Worm (Caenorhabditis elegans) whole organism, L1 larva: ENCODE data around the gene R02F2.8.
A peak's percentile ranks its signal among the peaks of the same experiment; 100 is the strongest.

ENCODE experiments used
- C16A3.4 ChIP-seq: fragments of 150-350 bp; optimal IDR thresholded peaks from 2 replicates; lab custom pipeline; 2014; ENCODE audit warnings: missing biosample characterization, missing genetic modification characterization
- C34B4.2 ChIP-seq: sonication (generic microtip); optimal IDR thresholded peaks from 2 replicates; lab custom pipeline; 2017; ENCODE audit warnings: mild to moderate bottlenecking, missing genetic modification characterization, missing compliant biosample characterization
- aly-2 ChIP-seq: fragments of 150-350 bp; optimal IDR thresholded peaks from 2 replicates; lab custom pipeline; 2014; ENCODE audit warnings: missing biosample characterization, missing genetic modification characterization
- blmp-1 ChIP-seq: fragments of 150-350 bp; optimal IDR thresholded peaks from 2 replicates; lab custom pipeline; 2014; ENCODE audit warnings: missing biosample characterization, missing genetic modification characterization
- ceh-88 ChIP-seq: fragments of 200-800 bp; sonication (Bioruptor generic); IDR thresholded peaks from 2 replicates; pipeline ENCODE4 v1.3.6; 2022; ENCODE audit warnings: missing genetic modification characterization, missing compliant biosample characterization
- ceh-90 ChIP-seq: sonication (generic microtip); optimal IDR thresholded peaks from 2 replicates; lab custom pipeline; 2016; ENCODE audit warnings: missing genetic modification characterization, missing compliant biosample characterization
- efl-1 ChIP-seq, 4 experiments: fragments of 150-350 bp; optimal IDR thresholded peaks in 3 of 4; peaks in 1 of 4; 1 replicate in 1 of 4; 2 replicates in 3 of 4; lab custom pipeline; 2014; ENCODE audit warnings: missing biosample characterization in 2 of 4, missing genetic modification characterization in 2 of 4, missing genetic modification reagents in 2 of 4
- elt-3 ChIP-seq, 6 experiments: fragments of 150-350 bp in 1 of 6; sonication (generic microtip); optimal IDR thresholded peaks; 2 replicates each; lab custom pipeline; 2017 to 2018; ENCODE audit warnings: missing biosample characterization in 6 of 6, missing genetic modification characterization in 6 of 6, inconsistent platforms in 1 of 6
- ets-5 ChIP-seq: fragments of 200-800 bp; sonication (Bioruptor generic); IDR thresholded peaks from 2 replicates; pipeline ENCODE4 v1.3.6; 2022; ENCODE audit warnings: missing genetic modification characterization, missing compliant biosample characterization
- grh-1 ChIP-seq: fragments of 200-800 bp; sonication (Bioruptor generic); IDR thresholded peaks from 2 replicates; pipeline ENCODE4 v1.3.6; 2022; ENCODE audit warnings: missing genetic modification reagents, missing genetic modification characterization, missing compliant biosample characterization
- hlh-17 ChIP-seq: fragments of 200-800 bp; sonication (Bioruptor generic); optimal IDR thresholded peaks from 2 replicates; lab custom pipeline; 2018; ENCODE audit warnings: missing genetic modification characterization, mild to moderate bottlenecking, missing compliant biosample characterization, moderate library complexity, borderline replicate concordance
- hpl-2 ChIP-seq: fragments of 150-350 bp; optimal IDR thresholded peaks from 2 replicates; lab custom pipeline; 2014; ENCODE audit warnings: missing biosample characterization, missing genetic modification reagents, missing genetic modification characterization
- irx-1 ChIP-seq: sonication (generic microtip); optimal IDR thresholded peaks from 2 replicates; lab custom pipeline; 2016; ENCODE audit warnings: missing genetic modification characterization, missing compliant biosample characterization
- lin-13 ChIP-seq: fragments of 150-350 bp; optimal IDR thresholded peaks from 2 replicates; lab custom pipeline; 2014; ENCODE audit warnings: missing biosample characterization, missing genetic modification reagents, missing genetic modification characterization
- lin-14 ChIP-seq: fragments of 200-800 bp; sonication (Bioruptor generic); optimal IDR thresholded peaks from 2 replicates; lab custom pipeline; 2018; ENCODE audit warnings: mild to moderate bottlenecking, missing genetic modification characterization, moderate library complexity, missing compliant biosample characterization
- lin-35 ChIP-seq, 2 experiments: fragments of 150-350 bp; optimal IDR thresholded peaks; 2 replicates each; lab custom pipeline; 2014; ENCODE audit warnings: missing biosample characterization in 2 of 2, missing genetic modification characterization in 2 of 2, missing genetic modification reagents in 2 of 2
- mef-2 ChIP-seq: fragments of 150-350 bp; optimal IDR thresholded peaks from 2 replicates; lab custom pipeline; 2014; ENCODE audit warnings: missing biosample characterization, missing genetic modification characterization
- mep-1 ChIP-seq: fragments of 150-350 bp; optimal IDR thresholded peaks from 2 replicates; lab custom pipeline; 2014; ENCODE audit warnings: missing biosample characterization, missing genetic modification characterization
- nhr-11 ChIP-seq: fragments of 150-350 bp; optimal IDR thresholded peaks from 2 replicates; lab custom pipeline; 2014; ENCODE audit warnings: missing biosample characterization, missing genetic modification characterization
- nhr-12 ChIP-seq: sonication (generic microtip); optimal IDR thresholded peaks from 2 replicates; lab custom pipeline; 2017; ENCODE audit warnings: missing biosample characterization, missing genetic modification characterization
- nhr-19 ChIP-seq: fragments of 200-800 bp; sonication (Bioruptor generic); conservative IDR thresholded peaks from 2 replicates; pipeline ENCODE4 v1.3.6; 2022; ENCODE audit warnings: missing genetic modification characterization, missing compliant biosample characterization
- nhr-20 ChIP-seq: sonication (generic microtip); optimal IDR thresholded peaks from 2 replicates; lab custom pipeline; 2016; ENCODE audit warnings: mild to moderate bottlenecking, missing genetic modification characterization, missing compliant biosample characterization
- nhr-28 ChIP-seq: fragments of 150-350 bp; optimal IDR thresholded peaks from 2 replicates; lab custom pipeline; 2014; ENCODE audit warnings: missing biosample characterization, missing genetic modification characterization
- nhr-71 ChIP-seq: sonication (generic microtip); optimal IDR thresholded peaks from 2 replicates; lab custom pipeline; 2016; ENCODE audit warnings: mild to moderate bottlenecking, missing genetic modification characterization, moderate library complexity, missing compliant biosample characterization
- nhr-77 ChIP-seq: fragments of 150-350 bp; optimal IDR thresholded peaks from 2 replicates; lab custom pipeline; 2014; ENCODE audit warnings: missing biosample characterization, missing genetic modification characterization
- nhr-85 ChIP-seq: sonication (generic microtip); peaks from one replicate; lab custom pipeline; 2016; ENCODE audit warnings: missing genetic modification characterization, inconsistent platforms, missing compliant biosample characterization
- nhr-90 ChIP-seq: sonication (generic microtip); optimal IDR thresholded peaks from 2 replicates; lab custom pipeline; 2016; ENCODE audit warnings: mild to moderate bottlenecking, missing genetic modification characterization, missing compliant biosample characterization; ENCODE audit not compliant: poor library complexity
- pag-3 ChIP-seq: sonication (generic microtip); optimal IDR thresholded peaks from 2 replicates; lab custom pipeline; 2017; ENCODE audit warnings: missing genetic modification characterization, mild to moderate bottlenecking, missing compliant biosample characterization, antibody characterized with exemption, borderline replicate concordance; ENCODE audit not compliant: insufficient read depth
- pax-3 ChIP-seq: fragments of 200-800 bp; sonication (Bioruptor generic); optimal IDR thresholded peaks from 2 replicates; lab custom pipeline; 2018; ENCODE audit warnings: mild to moderate bottlenecking, missing genetic modification characterization, moderate library complexity, missing compliant biosample characterization
- pqm-1 ChIP-seq: sonication (generic microtip); optimal IDR thresholded peaks from 3 replicates; lab custom pipeline; 2017; ENCODE audit warnings: missing biosample characterization, missing genetic modification characterization
- skn-1 ChIP-seq: fragments of 150-350 bp; optimal IDR thresholded peaks from 2 replicates; lab custom pipeline; 2014; ENCODE audit warnings: missing biosample characterization, missing genetic modification characterization
- snu-23 ChIP-seq: sonication (generic microtip); optimal IDR thresholded peaks from 2 replicates; lab custom pipeline; 2016; ENCODE audit warnings: missing genetic modification characterization, missing compliant biosample characterization
- sox-4 ChIP-seq: sonication (generic microtip); optimal IDR thresholded peaks from 2 replicates; lab custom pipeline; 2016; ENCODE audit warnings: missing genetic modification characterization, missing compliant biosample characterization
- tbx-2 ChIP-seq: sonication (generic microtip); optimal IDR thresholded peaks from 2 replicates; lab custom pipeline; 2016; ENCODE audit warnings: missing genetic modification characterization, missing compliant biosample characterization
- tlp-1 ChIP-seq: fragments of 150-350 bp; optimal IDR thresholded peaks from 2 replicates; lab custom pipeline; 2014; ENCODE audit warnings: missing biosample characterization, missing genetic modification characterization
- unc-62 ChIP-seq: fragments of 150-350 bp; optimal IDR thresholded peaks from 2 replicates; lab custom pipeline; 2014; ENCODE audit warnings: missing biosample characterization, missing genetic modification reagents, missing genetic modification characterization
- unc-98 ChIP-seq: fragments of 200-800 bp; sonication (Bioruptor generic); IDR thresholded peaks from 2 replicates; pipeline ENCODE4 v1.3.6; 2022; ENCODE audit warnings: missing genetic modification characterization, missing compliant biosample characterization
- xbp-1 ChIP-seq: sonication (generic microtip); optimal IDR thresholded peaks from 2 replicates; lab custom pipeline; 2016; ENCODE audit warnings: missing genetic modification characterization, missing compliant biosample characterization
- zag-1 ChIP-seq: fragments of 150-350 bp; optimal IDR thresholded peaks from 2 replicates; lab custom pipeline; 2014; ENCODE audit warnings: missing biosample characterization, missing genetic modification characterization
- zip-4 ChIP-seq: fragments of 200-800 bp; sonication (Bioruptor generic); optimal IDR thresholded peaks from 2 replicates; lab custom pipeline; 2018; ENCODE audit warnings: mild to moderate bottlenecking, missing genetic modification characterization, moderate library complexity, missing compliant biosample characterization
- ztf-4 ChIP-seq: fragments of 150-350 bp; optimal IDR thresholded peaks from 2 replicates; lab custom pipeline; 2014; ENCODE audit warnings: missing biosample characterization, missing genetic modification characterization

The R02F2.8 gene

ce11 chrIII:5474176-5474575, 20.9 kb downstream of the R02F2.8 start, which contains the start of gene lon-1:
Gene lon-1 (plus strand): TSS chrIII:5474476.
- TF ChIP-seq nhr-11 (tag; lab: Kevin White, UChicago) (no peak), pag-3 (tag; lab: Kevin White, UChicago) (no peak), mef-2 (no peak), tbx-2 (no peak), nhr-28 (tag; lab: Kevin White, UChicago) (no peak), lin-13 (GFP tag; lab: Kevin White, UChicago) (no peak), blmp-1 (tag; lab: Kevin White, UChicago) (peak; percentile 34)

- TF ChIP-seq elt-3 (tag; optimal IDR thresholded peaks at IDR 0.05; lab: Kevin White, UChicago) (peak in 5 of 6 experiments; percentile 60 to 87 (median 76)), C34B4.2 (no peak), ceh-90 (tag; lab: Kevin White, UChicago) (no peak), hpl-2 (GFP tag; lab: Kevin White, UChicago) (no peak), pqm-1 (tag; lab: Kevin White, UChicago) (no peak), tbx-2 (no peak), nhr-90 (peak; percentile 54), mep-1 (tag; lab: Kevin White, UChicago) (peak; percentile 14), snu-23 (GFP tag; lab: Kevin White, UChicago) (peak; percentile 51), zag-1 (tag; lab: Kevin White, UChicago) (no peak), lin-14 (GFP tag; lab: Kevin White, UChicago) (peak; percentile 87), nhr-19 (GFP tag; lab: Robert Waterston, UW) (0 out of 2 replicates have a peak, but pooled peaks have one; percentile 8), sox-4 (no peak), zip-4 (no peak), nhr-20 (tag; lab: Kevin White, UChicago) (peak; percentile 59), nhr-85 (peak; percentile 89), nhr-71 (peak; percentile 61), unc-98 (GFP tag; lab: Robert Waterston, UW) (no peak), blmp-1 (tag; lab: Kevin White, UChicago) (peak; percentile 90), lin-35 (GFP tag; optimal IDR thresholded peaks at IDR 0.05; lab: Kevin White, UChicago) (no peak), grh-1 (GFP tag; lab: Robert Waterston, UW) (peak; percentile 49; the same call in 1 of the 2 replicates), xbp-1 (tag; lab: Kevin White, UChicago) (no peak)
- TF ChIP-seq, all 84 proteins: peak for 11
These were observed 22.4 kb downstream of the R02F2.8 start for ce11 chrIII:5472693-5473092.

ce11 chrIII:5469090-5469489, 26.0 kb downstream of the R02F2.8 start:
- TF ChIP-seq nhr-85 (no peak), nhr-12 (no peak), efl-1 (optimal IDR thresholded peaks at IDR 0.05; lab: Kevin White, UChicago) (no peak), efl-1 (GFP tag; optimal IDR thresholded peaks at IDR 0.05 in 1 of 2; lab: Kevin White, UChicago) (peak in 1 of 2 experiments; percentile 52), ceh-90 (tag; lab: Kevin White, UChicago) (no peak), hlh-17 (GFP tag; lab: Kevin White, UChicago) (no peak), unc-98 (GFP tag; lab: Robert Waterston, UW) (no peak), xbp-1 (tag; lab: Kevin White, UChicago) (no peak), ztf-4 (no peak)

- TF ChIP-seq nhr-85 (peak; percentile 47), unc-62 (GFP tag; lab: Kevin White, UChicago) (no peak), blmp-1 (tag; lab: Kevin White, UChicago) (peak; percentile 33), nhr-71 (peak; percentile 39), ceh-88 (no peak), elt-3 (tag; optimal IDR thresholded peaks at IDR 0.05; lab: Kevin White, UChicago) (peak in 4 of 6 experiments; percentile 14 to 67 (median 48))
These were observed 30.2 kb downstream of the R02F2.8 start for ce11 chrIII:5464850-5465249.

ce11 chrIII:5464077-5464476, 31.0 kb downstream of the R02F2.8 start, which contains the start of gene F48E8.2:
Gene F48E8.2 (plus strand): TSS chrIII:5464377.
- TF ChIP-seq skn-1 (no peak), tbx-2 (no peak), nhr-11 (tag; lab: Kevin White, UChicago) (no peak), pag-3 (tag; lab: Kevin White, UChicago) (no peak), pax-3 (tag; lab: Kevin White, UChicago) (no peak), blmp-1 (tag; lab: Kevin White, UChicago) (no peak), ets-5 (GFP tag; lab: Robert Waterston, UW) (no peak), tlp-1 (no peak), nhr-77 (no peak), grh-1 (GFP tag; lab: Robert Waterston, UW) (no peak), aly-2 (tag; lab: Kevin White, UChicago) (no peak), irx-1 (tag; lab: Kevin White, UChicago) (no peak), zag-1 (tag; lab: Kevin White, UChicago) (no peak), C16A3.4 (no peak)
